Worm (Caenorhabditis elegans) whole organism, mixed stage, embryonic: ENCODE data around the gene F13A2.4.

Source experiments
- blmp-1 ChIP-seq: fragments of 150-350 bp; optimal IDR thresholded peaks from 2 replicates; lab custom pipeline; 2014; ENCODE audit warnings: missing biosample characterization, missing genetic modification characterization
- ceh-39 ChIP-seq: fragments of 150-350 bp; optimal IDR thresholded peaks from 2 replicates; lab custom pipeline; 2014; ENCODE audit warnings: missing biosample characterization, missing genetic modification characterization
- ceh-43 ChIP-seq: fragments of 200-800 bp; sonication (Bioruptor generic); optimal IDR thresholded peaks from 2 replicates; lab custom pipeline; 2018; ENCODE audit warnings: mild to moderate bottlenecking, missing genetic modification characterization, moderate library complexity, missing compliant biosample characterization
- ceh-83 ChIP-seq: fragments of 200-800 bp; sonication (Bioruptor generic); optimal IDR thresholded peaks from 2 replicates; lab custom pipeline; 2018; ENCODE audit warnings: mild to moderate bottlenecking, missing genetic modification characterization, missing compliant biosample characterization
- ces-1 ChIP-seq: fragments of 150-350 bp; optimal IDR thresholded peaks from 2 replicates; lab custom pipeline; 2014; ENCODE audit warnings: missing biosample characterization, missing genetic modification reagents, missing genetic modification characterization
- cnd-1 ChIP-seq: fragments of 200-800 bp; sonication (Bioruptor generic); optimal IDR thresholded peaks from 2 replicates; lab custom pipeline; 2018; ENCODE audit warnings: mild to moderate bottlenecking, missing genetic modification characterization, missing compliant biosample characterization
- elt-1 ChIP-seq: sonication (generic microtip); optimal IDR thresholded peaks from 2 replicates; lab custom pipeline; 2017; ENCODE audit warnings: missing genetic modification characterization, mild to moderate bottlenecking, missing compliant biosample characterization, antibody characterized with exemption, moderate library complexity, borderline replicate concordance; ENCODE audit not compliant: insufficient read depth
- elt-3 ChIP-seq: fragments of 150-350 bp; optimal IDR thresholded peaks from 2 replicates; lab custom pipeline; 2014; ENCODE audit warnings: missing biosample characterization, missing genetic modification characterization
- flh-1 ChIP-seq: fragments of 200-800 bp; sonication (Bioruptor generic); optimal IDR thresholded peaks from 2 replicates; lab custom pipeline; 2018; ENCODE audit warnings: mild to moderate bottlenecking, missing genetic modification characterization, moderate library complexity, missing compliant biosample characterization
- ham-2 ChIP-seq: fragments of 200-800 bp; sonication (Bioruptor generic); optimal IDR thresholded peaks from 2 replicates; lab custom pipeline; 2018; ENCODE audit warnings: mild to moderate bottlenecking, missing genetic modification characterization, missing compliant biosample characterization
- hlh-1 ChIP-seq: fragments of 150-350 bp; optimal IDR thresholded peaks from 2 replicates; lab custom pipeline; 2014; ENCODE audit warnings: missing biosample characterization, missing genetic modification reagents, missing genetic modification characterization
- lin-13 ChIP-seq: fragments of 150-350 bp; optimal IDR thresholded peaks from 2 replicates; lab custom pipeline; 2014; ENCODE audit warnings: missing biosample characterization, missing genetic modification characterization
- lin-32 ChIP-seq: fragments of 200-800 bp; sonication (Bioruptor generic); optimal IDR thresholded peaks from 2 replicates; lab custom pipeline; 2018; ENCODE audit warnings: mild to moderate bottlenecking, missing genetic modification characterization, missing compliant biosample characterization
- lsy-2 ChIP-seq: fragments of 150-350 bp; optimal IDR thresholded peaks from 2 replicates; lab custom pipeline; 2014; ENCODE audit warnings: missing biosample characterization, missing genetic modification characterization
- mab-5 ChIP-seq: fragments of 150-350 bp; optimal IDR thresholded peaks from 2 replicates; lab custom pipeline; 2014; ENCODE audit warnings: missing biosample characterization, missing genetic modification characterization
- mep-1 ChIP-seq: fragments of 150-350 bp; optimal IDR thresholded peaks from 2 replicates; lab custom pipeline; 2017; ENCODE audit warnings: missing biosample characterization, missing genetic modification reagents, missing genetic modification characterization, inconsistent platforms
- mls-2 ChIP-seq: sonication (generic microtip); optimal IDR thresholded peaks from 2 replicates; lab custom pipeline; 2016; ENCODE audit warnings: mild to moderate bottlenecking, missing genetic modification characterization, moderate library complexity, missing compliant biosample characterization
- nhr-12 ChIP-seq: fragments of 150-350 bp; optimal IDR thresholded peaks from 2 replicates; lab custom pipeline; 2014; ENCODE audit warnings: missing biosample characterization, missing genetic modification characterization
- nhr-2 ChIP-seq: fragments of 150-350 bp; optimal IDR thresholded peaks from 2 replicates; lab custom pipeline; 2014; ENCODE audit warnings: missing biosample characterization, missing genetic modification characterization
- nhr-237 ChIP-seq: fragments of 150-350 bp; optimal IDR thresholded peaks from 2 replicates; lab custom pipeline; 2014; ENCODE audit warnings: missing biosample characterization, missing genetic modification characterization
- nhr-28 ChIP-seq: fragments of 150-350 bp; optimal IDR thresholded peaks from 2 replicates; lab custom pipeline; 2014; ENCODE audit warnings: missing biosample characterization, missing genetic modification characterization
- nhr-76 ChIP-seq: sonication (generic microtip); optimal IDR thresholded peaks from 2 replicates; lab custom pipeline; 2017; ENCODE audit warnings: missing biosample characterization, missing genetic modification characterization
- pha-4 ChIP-seq: fragments of 150-350 bp; optimal IDR thresholded peaks from 2 replicates; lab custom pipeline; 2018; ENCODE audit warnings: missing biosample characterization, missing genetic modification reagents, missing genetic modification characterization
- sem-2 ChIP-seq: fragments of 200-800 bp; sonication (Bioruptor generic); optimal IDR thresholded peaks from 2 replicates; lab custom pipeline; 2018; ENCODE audit warnings: mild to moderate bottlenecking, missing genetic modification characterization, missing compliant biosample characterization
- snpc-4 ChIP-seq: fragments of 150-350 bp; optimal IDR thresholded peaks from 2 replicates; lab custom pipeline; 2014; ENCODE audit warnings: missing biosample characterization, missing genetic modification characterization
- sptf-1 ChIP-seq: sonication (generic microtip); optimal IDR thresholded peaks from 2 replicates; lab custom pipeline; 2017; ENCODE audit warnings: mild to moderate bottlenecking, missing genetic modification characterization, moderate library complexity, missing compliant biosample characterization
- tbx-8 ChIP-seq: fragments of 200-800 bp; sonication (Bioruptor generic); optimal IDR thresholded peaks from 2 replicates; lab custom pipeline; 2018; ENCODE audit warnings: mild to moderate bottlenecking, missing genetic modification characterization, moderate library complexity, missing compliant biosample characterization
- unc-120 ChIP-seq: sonication (generic microtip); optimal IDR thresholded peaks from 2 replicates; lab custom pipeline; 2017; ENCODE audit warnings: missing genetic modification characterization, missing compliant biosample characterization; ENCODE audit not compliant: poor library complexity, severe bottlenecking
- unc-39 ChIP-seq: fragments of 150-350 bp; optimal IDR thresholded peaks from 2 replicates; lab custom pipeline; 2014; ENCODE audit warnings: missing biosample characterization, missing genetic modification characterization
- unc-62 ChIP-seq: fragments of 150-350 bp; optimal IDR thresholded peaks from 2 replicates; lab custom pipeline; 2014; ENCODE audit warnings: missing biosample characterization, missing genetic modification reagents, missing genetic modification characterization
- ztf-11 ChIP-seq: fragments of 150-350 bp; optimal IDR thresholded peaks from 2 replicates; lab custom pipeline; 2014; ENCODE audit warnings: missing biosample characterization, missing genetic modification characterization

F13A2.4 gene

ce11 chrV:4410643-4411042, 10.6 kb upstream of the F13A2.4 start, which contains the start of gene Y47D7A.3:
Gene Y47D7A.3 (plus strand): TSS chrV:4410943.
- TF ChIP-seq cnd-1 (tag; lab: Kevin White, UChicago) (no peak), ceh-39 (tag; lab: Kevin White, UChicago) (no peak), flh-1 (GFP tag; lab: Kevin White, UChicago) (no peak), snpc-4 (tag; lab: Kevin White, UChicago) (no peak), sem-2 (no peak), sptf-1 (tag; lab: Kevin White, UChicago) (no peak), unc-120 (no peak), ham-2 (GFP tag; lab: Kevin White, UChicago) (no peak), ceh-83 (GFP tag; lab: Kevin White, UChicago) (no peak), lsy-2 (tag; lab: Kevin White, UChicago) (no peak), elt-3 (tag; lab: Kevin White, UChicago) (no peak), pha-4 (tag; lab: Kevin White, UChicago) (no peak), nhr-2 (no peak), nhr-28 (no peak), ztf-11 (no peak), unc-39 (tag; lab: Kevin White, UChicago) (no peak), hlh-1 (tag; lab: Kevin White, UChicago) (no peak), ceh-43 (no peak), nhr-76 (tag; lab: Kevin White, UChicago) (no peak)

- TF ChIP-seq elt-1 (no peak), nhr-28 (no peak), ham-2 (GFP tag; lab: Kevin White, UChicago) (no peak), nhr-237 (tag; lab: Kevin White, UChicago) (no peak), ceh-83 (GFP tag; lab: Kevin White, UChicago) (no peak), unc-120 (no peak), unc-62 (GFP tag; lab: Kevin White, UChicago) (no peak), mab-5 (tag; lab: Kevin White, UChicago) (no peak), sptf-1 (tag; lab: Kevin White, UChicago) (no peak), pha-4 (tag; lab: Kevin White, UChicago) (no peak), tbx-8 (no peak), snpc-4 (tag; lab: Kevin White, UChicago) (no peak), mep-1 (tag; lab: Kevin White, UChicago) (no peak), nhr-12 (no peak), lin-32 (GFP tag; lab: Kevin White, UChicago) (no peak), nhr-2 (no peak), sem-2 (no peak), mls-2 (tag; lab: Kevin White, UChicago) (no peak), ztf-11 (no peak), cnd-1 (tag; lab: Kevin White, UChicago) (no peak)
Observed at ce11 chrV:4407519-4407918, 7.5 kb upstream of the F13A2.4 start, which contains the start of gene nhr-118. Gene nhr-118 (plus strand): TSS chrV:4407819.

- no peak for TF ChIP-seq ceh-83 (GFP tag; lab: Kevin White, UChicago)
- no peak for TF ChIP-seq nhr-28
- no peak for TF ChIP-seq pha-4 (tag; lab: Kevin White, UChicago)
- TF ChIP-seq blmp-1 = no peak
- no peak for TF ChIP-seq cnd-1 (tag; lab: Kevin White, UChicago)
- no peak for TF ChIP-seq ham-2 (GFP tag; lab: Kevin White, UChicago)
- no peak for TF ChIP-seq snpc-4 (tag; lab: Kevin White, UChicago)
- no peak for TF ChIP-seq ces-1
- TF ChIP-seq nhr-12 = no peak
- TF ChIP-seq mls-2 (tag; lab: Kevin White, UChicago) = no peak
- TF ChIP-seq unc-62 (GFP tag; lab: Kevin White, UChicago) = no peak
- no peak for TF ChIP-seq lin-32 (GFP tag; lab: Kevin White, UChicago)
- TF ChIP-seq ztf-11 = no peak
Observed at ce11 chrV:4401865-4402264, 1.8 kb upstream of the F13A2.4 start, which contains the start of gene F13A2.5. Gene F13A2.5 (minus strand): TSS chrV:4401965.

ce11 chrV:4398884-4399283, 1.1 kb downstream of the F13A2.4 start:
- TF ChIP-seq ceh-39 (tag; lab: Kevin White, UChicago) = no peak
- no peak for TF ChIP-seq blmp-1
- no peak for TF ChIP-seq tbx-8
- TF ChIP-seq mls-2 (tag; lab: Kevin White, UChicago) = no peak
- no peak for TF ChIP-seq ceh-83 (GFP tag; lab: Kevin White, UChicago)
- TF ChIP-seq mep-1 (tag; lab: Kevin White, UChicago) = no peak

- TF ChIP-seq lsy-2 (tag; lab: Kevin White, UChicago) (no peak), flh-1 (GFP tag; lab: Kevin White, UChicago) (no peak), unc-39 (tag; lab: Kevin White, UChicago) (no peak), hlh-1 (tag; lab: Kevin White, UChicago) (no peak), lin-13 (no peak), ztf-11 (no peak), ham-2 (GFP tag; lab: Kevin White, UChicago) (no peak), ceh-83 (GFP tag; lab: Kevin White, UChicago) (no peak), unc-62 (GFP tag; lab: Kevin White, UChicago) (no peak)
Observed at ce11 chrV:4398127-4398526, 1.9 kb downstream of the F13A2.4 start.
